Worm (Caenorhabditis elegans): ENCODE results near the gene txt-13.

DNA sequence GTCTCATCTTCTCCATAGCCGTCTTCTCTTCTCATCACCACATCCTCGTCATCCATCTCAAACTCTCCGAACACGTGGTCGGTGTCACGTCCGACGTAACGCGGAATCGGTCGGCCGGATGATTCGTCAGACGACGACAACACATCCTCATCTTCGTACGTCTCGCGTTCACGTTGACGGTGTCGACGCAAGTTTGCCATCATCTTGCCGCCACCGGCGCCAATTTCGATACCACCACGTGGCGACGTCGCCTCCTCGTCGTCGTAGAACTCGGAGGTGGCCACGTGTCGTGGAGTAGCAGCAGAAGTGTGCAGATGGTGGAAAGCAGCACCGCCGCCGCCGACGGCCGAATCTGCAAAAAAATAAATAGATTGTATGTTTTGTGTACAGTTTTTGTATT is 23.1 kb upstream of the txt-13 start:
- TF ChIP-seq him-1 (tag; optimal IDR thresholded peaks at IDR 0.05) (no peak), dao-5 (tag; optimal IDR thresholded peaks at IDR 0.05) (no peak), W03F9.2 (tag; optimal IDR thresholded peaks at IDR 0.05) (no peak)
